Fruit fly (Drosophila melanogaster) whole organism, embryonic: ENCODE results near the gene Trs20.
A peak's percentile ranks its signal among the peaks of the same experiment; 100 is the strongest.

Experiments used
- Atf-2 ChIP-seq: fragments of 200-800 bp; sonication (Bioruptor generic); optimal IDR thresholded peaks from 2 replicates; lab custom pipeline; 2016; ENCODE audit warnings: missing biosample characterization, missing genetic modification characterization
- Bteb2 ChIP-seq: fragments of 200-800 bp; sonication (Bioruptor generic); optimal IDR thresholded peaks from 2 replicates; lab custom pipeline; 2016; ENCODE audit warnings: missing biosample characterization, missing genetic modification characterization
- CG10959 ChIP-seq: fragments of 200-800 bp; sonication (Bioruptor generic); IDR thresholded peaks from 2 replicates; pipeline ENCODE4 v1.3.6; 2022; ENCODE audit warnings: missing biosample characterization, missing genetic modification characterization
- CG11456 ChIP-seq: fragments of 200-800 bp; sonication (Bioruptor generic); IDR thresholded peaks from 3 replicates; pipeline ENCODE4 v1.3.6; 2022; ENCODE audit warnings: missing biosample characterization, missing genetic modification characterization
- CG12155 ChIP-seq: fragments of 200-800 bp; sonication (Bioruptor generic); optimal IDR thresholded peaks from 3 replicates; lab custom pipeline; 2016; ENCODE audit warnings: missing biosample characterization, missing genetic modification characterization
- CG14710 ChIP-seq: fragments of 200-800 bp; sonication (Bioruptor generic); optimal IDR thresholded peaks from 3 replicates; lab custom pipeline; 2019; ENCODE audit warnings: missing biosample characterization, mild to moderate bottlenecking, missing genetic modification characterization, moderate library complexity
- CG15601 ChIP-seq: fragments of 200-800 bp; sonication (Bioruptor generic); optimal IDR thresholded peaks from 3 replicates; lab custom pipeline; 2019; ENCODE audit warnings: missing biosample characterization, mild to moderate bottlenecking, missing genetic modification characterization, moderate library complexity
- CG16815 ChIP-seq: fragments of 200-800 bp; sonication (Bioruptor generic); optimal IDR thresholded peaks from 3 replicates; lab custom pipeline; 2017; ENCODE audit warnings: missing biosample characterization, mild to moderate bottlenecking, missing genetic modification characterization
- CG17568 ChIP-seq: fragments of 200-800 bp; sonication (Bioruptor generic); optimal IDR thresholded peaks from 2 replicates; lab custom pipeline; 2018; ENCODE audit warnings: missing biosample characterization, mild to moderate bottlenecking, missing genetic modification characterization, moderate library complexity
- CG17802 ChIP-seq: fragments of 200-800 bp; sonication (Bioruptor generic); optimal IDR thresholded peaks from 2 replicates; lab custom pipeline; 2018; ENCODE audit warnings: missing biosample characterization, mild to moderate bottlenecking, missing genetic modification characterization, moderate library complexity
- CG2712 ChIP-seq: fragments of 200-800 bp; optimal IDR thresholded peaks from 3 replicates; lab custom pipeline; 2019; ENCODE audit warnings: missing biosample characterization, mild to moderate bottlenecking, missing genetic modification characterization, moderate library complexity
- CG4282 ChIP-seq: fragments of 200-800 bp; sonication (Bioruptor generic); optimal IDR thresholded peaks from 2 replicates; lab custom pipeline; 2016; ENCODE audit warnings: missing biosample characterization, missing genetic modification characterization
- CG43689 ChIP-seq: fragments of 200-800 bp; sonication (Bioruptor generic); IDR thresholded peaks from 2 replicates; pipeline ENCODE4 v1.3.6; 2022; ENCODE audit warnings: missing biosample characterization, missing genetic modification characterization
- CG4820 ChIP-seq: fragments of 200-800 bp; sonication (Bioruptor generic); optimal IDR thresholded peaks from 3 replicates; lab custom pipeline; 2016; ENCODE audit warnings: missing biosample characterization, missing genetic modification characterization
- CG4854 ChIP-seq: fragments of 200-800 bp; sonication (Bioruptor generic); optimal IDR thresholded peaks from 2 replicates; lab custom pipeline; 2016; ENCODE audit warnings: missing biosample characterization, missing genetic modification characterization, inconsistent platforms
- CG6765 ChIP-seq: fragments of 200-800 bp; sonication (Bioruptor generic); optimal IDR thresholded peaks from 3 replicates; lab custom pipeline; 2017; ENCODE audit warnings: missing biosample characterization, mild to moderate bottlenecking, missing genetic modification characterization
- CG7372 ChIP-seq: fragments of 200-800 bp; sonication (Bioruptor generic); IDR thresholded peaks from 2 replicates; pipeline ENCODE4 v1.3.6; 2022; ENCODE audit warnings: missing biosample characterization, missing genetic modification characterization
- CG8290 ChIP-seq, 3 experiments: fragments of 200-800 bp; sonication (Bioruptor generic); optimal IDR thresholded peaks; 2 replicates each; lab custom pipeline; 2016 to 2019; ENCODE audit warnings: missing biosample characterization in 3 of 3, missing genetic modification characterization in 3 of 3, mild to moderate bottlenecking in 2 of 3, moderate library complexity in 1 of 3
- D19A ChIP-seq: fragments of 200-800 bp; optimal IDR thresholded peaks from 3 replicates; lab custom pipeline; 2019; ENCODE audit warnings: missing biosample characterization, mild to moderate bottlenecking, missing genetic modification characterization, moderate library complexity
- D19B ChIP-seq: fragments of 200-800 bp; sonication (Bioruptor generic); optimal IDR thresholded peaks from 2 replicates; lab custom pipeline; 2017; ENCODE audit warnings: missing biosample characterization, mild to moderate bottlenecking, missing genetic modification characterization
- ERR ChIP-seq: fragments of 200-800 bp; sonication (Bioruptor generic); optimal IDR thresholded peaks from 2 replicates; lab custom pipeline; 2016; ENCODE audit warnings: missing biosample characterization, missing genetic modification characterization
- Hand ChIP-seq: fragments of 200-800 bp; sonication (Bioruptor generic); optimal IDR thresholded peaks from 2 replicates; lab custom pipeline; 2017; ENCODE audit warnings: mild to moderate bottlenecking, missing biosample characterization, missing genetic modification reagents, missing genetic modification characterization
- MTF-1 ChIP-seq: fragments of 200-800 bp; sonication (Bioruptor generic); optimal IDR thresholded peaks from 2 replicates; lab custom pipeline; 2018; ENCODE audit warnings: missing biosample characterization, mild to moderate bottlenecking, missing genetic modification characterization, borderline replicate concordance
- Nf-YA ChIP-seq: fragments of 200-800 bp; sonication (Bioruptor generic); IDR thresholded peaks from 2 replicates; pipeline ENCODE4 v1.3.6; 2022; ENCODE audit warnings: missing biosample characterization, missing genetic modification characterization
- Nf-YC ChIP-seq: fragments of 200-800 bp; optimal IDR thresholded peaks from 3 replicates; lab custom pipeline; 2019; ENCODE audit warnings: missing biosample characterization, mild to moderate bottlenecking, missing genetic modification characterization, moderate library complexity
- Scr ChIP-seq: fragments of 200-800 bp; sonication (Bioruptor generic); IDR thresholded peaks from 2 replicates; pipeline ENCODE4 v1.3.6; 2022; ENCODE audit warnings: missing biosample characterization, missing genetic modification characterization; ENCODE audit not compliant: partially characterized antibody
- Sox100B ChIP-seq: fragments of 200-800 bp; sonication (Bioruptor generic); optimal IDR thresholded peaks from 3 replicates; lab custom pipeline; 2018; ENCODE audit warnings: missing biosample characterization, mild to moderate bottlenecking, missing genetic modification characterization
- Taf1 ChIP-seq: fragments of 200-800 bp; sonication (Bioruptor generic); IDR thresholded peaks from 2 replicates; pipeline ENCODE4 v1.3.6; 2022; ENCODE audit warnings: missing biosample characterization, missing genetic modification characterization
- Trl ChIP-seq, 3 experiments: fragments of >200 bp in 2 of 3; fragments of 200-800 bp in 1 of 3; sonication (Bioruptor generic) in 1 of 3; optimal IDR thresholded peaks; 2 replicates in 1 of 3; 3 replicates in 2 of 3; lab custom pipeline; 2016 to 2017; ENCODE audit warnings: missing biosample characterization in 1 of 3, missing genetic modification characterization in 1 of 3
- abd-A ChIP-seq: fragments of 200-800 bp; sonication (Bioruptor generic); optimal IDR thresholded peaks from 3 replicates; lab custom pipeline; 2019; ENCODE audit warnings: missing biosample characterization, mild to moderate bottlenecking, missing genetic modification characterization, moderate library complexity
- amos ChIP-seq: fragments of 200-800 bp; sonication (Bioruptor generic); IDR thresholded peaks from 2 replicates; pipeline ENCODE4 v1.3.6; 2022; ENCODE audit warnings: missing biosample characterization, missing genetic modification characterization; ENCODE audit not compliant: partially characterized antibody
- bigmax ChIP-seq: fragments of 200-800 bp; sonication (Bioruptor generic); optimal IDR thresholded peaks from 2 replicates; lab custom pipeline; 2018; ENCODE audit warnings: missing biosample characterization, mild to moderate bottlenecking, missing genetic modification characterization
- bowl ChIP-seq: fragments of 200-800 bp; sonication (Bioruptor generic); IDR thresholded peaks from 2 replicates; pipeline ENCODE4 v1.3.6; 2022; ENCODE audit warnings: missing biosample characterization, missing genetic modification characterization
- chinmo ChIP-seq: fragments of 200-800 bp; sonication (Bioruptor generic); IDR thresholded peaks from 4 replicates; pipeline ENCODE4 v1.3.6; 2022; ENCODE audit warnings: missing biosample characterization, missing genetic modification characterization; ENCODE audit not compliant: partially characterized antibody
- ci ChIP-seq: fragments of 200-800 bp; sonication (Bioruptor generic); IDR thresholded peaks from 3 replicates; pipeline ENCODE4 v1.3.6; 2022; ENCODE audit warnings: missing biosample characterization, missing genetic modification characterization
- crol ChIP-seq: fragments of 200-800 bp; sonication (Bioruptor generic); IDR thresholded peaks from 2 replicates; pipeline ENCODE4 v1.3.6; 2022; ENCODE audit warnings: missing biosample characterization, missing genetic modification characterization
- maf-S ChIP-seq: fragments of 200-800 bp; sonication (Bioruptor generic); optimal IDR thresholded peaks from 2 replicates; lab custom pipeline; 2016; ENCODE audit warnings: missing biosample characterization, missing genetic modification characterization
- nerfin-1 ChIP-seq: fragments of 200-800 bp; sonication (Bioruptor generic); optimal IDR thresholded peaks from 3 replicates; lab custom pipeline; 2019; ENCODE audit warnings: missing biosample characterization, mild to moderate bottlenecking, missing genetic modification characterization, moderate library complexity
- odd ChIP-seq: fragments of 200-800 bp; sonication (Bioruptor generic); optimal IDR thresholded peaks from 2 replicates; lab custom pipeline; 2017; ENCODE audit warnings: missing biosample characterization, mild to moderate bottlenecking, missing genetic modification characterization
- pan ChIP-seq, 4 experiments: fragments of >200 bp in 3 of 4; fragments of 200-800 bp in 1 of 4; sonication (Bioruptor generic) in 1 of 4; optimal IDR thresholded peaks in 3 of 4; IDR thresholded peaks in 1 of 4; 2 replicates each; pipeline versions ENCODE4 v1.3.6 to Lab custom; 2017 to 2022; ENCODE audit warnings: missing biosample characterization in 2 of 4, missing genetic modification characterization in 2 of 4, mixed read lengths in 1 of 4
- pzg ChIP-seq: fragments of 200-800 bp; sonication (Bioruptor generic); optimal IDR thresholded peaks from 3 replicates; lab custom pipeline; 2018; ENCODE audit warnings: missing biosample characterization, mild to moderate bottlenecking, missing genetic modification characterization, moderate library complexity
- rib ChIP-seq: fragments of 200-800 bp; sonication (Bioruptor generic); IDR thresholded peaks from 2 replicates; pipeline ENCODE4 v1.3.6; 2022; ENCODE audit warnings: missing biosample characterization, missing genetic modification characterization
- schlank ChIP-seq: fragments of 200-800 bp; sonication (Bioruptor generic); optimal IDR thresholded peaks from 2 replicates; lab custom pipeline; 2018; ENCODE audit warnings: missing biosample characterization, mild to moderate bottlenecking, missing genetic modification characterization
- scrt ChIP-seq: fragments of 200-800 bp; sonication (Bioruptor generic); optimal IDR thresholded peaks from 2 replicates; lab custom pipeline; 2018; ENCODE audit warnings: missing biosample characterization, mild to moderate bottlenecking, missing genetic modification characterization, moderate library complexity
- sd ChIP-seq: fragments of 200-800 bp; sonication (Bioruptor generic); optimal IDR thresholded peaks from 3 replicates; lab custom pipeline; 2018; ENCODE audit warnings: missing biosample characterization, mild to moderate bottlenecking, missing genetic modification characterization, moderate library complexity
- seq ChIP-seq: fragments of 200-800 bp; sonication (Bioruptor generic); IDR thresholded peaks from 2 replicates; pipeline ENCODE4 v1.3.6; 2022; ENCODE audit warnings: missing biosample characterization, missing genetic modification characterization
- shn ChIP-seq: fragments of 200-800 bp; sonication (Bioruptor generic); optimal IDR thresholded peaks from 3 replicates; lab custom pipeline; 2016; ENCODE audit warnings: missing biosample characterization, missing genetic modification characterization
- tap ChIP-seq: fragments of 200-800 bp; optimal IDR thresholded peaks from 3 replicates; lab custom pipeline; 2019; ENCODE audit warnings: missing biosample characterization, mild to moderate bottlenecking, missing genetic modification characterization, moderate library complexity
- ttk ChIP-seq: fragments of 200-800 bp; sonication (Bioruptor generic); IDR thresholded peaks from 2 replicates; pipeline ENCODE4 v2.1.2; 2022; ENCODE audit warnings: missing biosample characterization, missing genetic modification characterization
- unpg ChIP-seq: fragments of 200-800 bp; sonication (Bioruptor generic); optimal IDR thresholded peaks from 3 replicates; lab custom pipeline; 2018; ENCODE audit warnings: missing biosample characterization, mild to moderate bottlenecking, missing genetic modification characterization, moderate library complexity

Gene Trs20

dm6 chr3L:16172809-16173276 is 41.4 kb upstream of the Trs20 start (continued):
- TF ChIP-seq ERR (GFP tag; lab: Kevin White, UChicago) (no peak), tap (no peak), bowl (no peak), CG4854 (GFP tag; lab: Kevin White, UChicago) (no peak), CG10959 (no peak), schlank (tag; lab: Kevin White, UChicago) (no peak), CG2712 (tag; lab: Kevin White, UChicago) (peak; percentile 56), MTF-1 (no peak), CG12155 (GFP tag; lab: Kevin White, UChicago) (no peak), CG4820 (GFP tag; lab: Kevin White, UChicago) (no peak), chinmo (no peak), pzg (GFP tag; lab: Kevin White, UChicago) (no peak), Hand (GFP tag; lab: Kevin White, UChicago) (no peak), CG15601 (tag; lab: Kevin White, UChicago) (peak; percentile 30), sd (no peak), CG4282 (GFP tag; lab: Kevin White, UChicago) (no peak), ttk (GFP tag; lab: Robert Waterston, UW) (no peak), pan (optimal IDR thresholded peaks at IDR 0.05; lab: Kevin White, UChicago) (no peak), pan (GFP tag; optimal IDR thresholded peaks at IDR 0.05 in 1 of 2, IDR thresholded peaks at IDR 0.05 in 1 of 2) (no peak), scrt (GFP tag; lab: Kevin White, UChicago) (no peak), unpg (GFP tag; lab: Kevin White, UChicago) (peak; percentile 17), amos (GFP tag; lab: Robert Waterston, UW) (no peak), odd (GFP tag; lab: Kevin White, UChicago) (peak; percentile 31), CG17568 (no peak), CG43689 (GFP tag; lab: Robert Waterston, UW) (no peak), CG6765 (GFP tag; lab: Kevin White, UChicago) (peak; percentile 16), Nf-YC (tag; lab: Kevin White, UChicago) (peak; percentile 6), Nf-YA (GFP tag; lab: Robert Waterston, UW) (no peak), Sox100B (GFP tag; lab: Kevin White, UChicago) (peak; percentile 59), maf-S (GFP tag; lab: Kevin White, UChicago) (no peak), nerfin-1 (tag; lab: Kevin White, UChicago) (peak; percentile 0), bigmax (GFP tag; lab: Kevin White, UChicago) (no peak), D19B (GFP tag; lab: Kevin White, UChicago) (no peak), Bteb2 (GFP tag; lab: Kevin White, UChicago) (no peak)

dm6 chr3L:16172381-16172780 is 40.9 kb upstream of the Trs20 start:
- no peak for TF ChIP-seq CG14710
- peak; percentile 30 for TF ChIP-seq abd-A
- 0 out of 2 replicates have a peak, but pooled peaks have one; percentile 35 for TF ChIP-seq seq
- no peak for TF ChIP-seq CG17802 (tag; lab: Kevin White, UChicago)
- no peak for TF ChIP-seq Atf-2 (GFP tag; lab: Kevin White, UChicago)
- TF ChIP-seq CG11456 (GFP tag; lab: Robert Waterston, UW), result no peak
- TF ChIP-seq CG16815 (GFP tag; lab: Kevin White, UChicago), result no peak
- TF ChIP-seq ci (GFP tag; lab: Robert Waterston, UW), result 0 out of 3 replicates have a peak, but pooled peaks have one; percentile 22
- TF ChIP-seq Trl (optimal IDR thresholded peaks at IDR 0.05; lab: Kevin White, UChicago), result peak in 1 of 2 experiments; percentile 18
- no peak for TF ChIP-seq Trl (GFP tag; optimal IDR thresholded peaks at IDR 0.05; lab: Kevin White, UChicago)
- no peak for TF ChIP-seq Scr (GFP tag; lab: Robert Waterston, UW)
- no peak for TF ChIP-seq Taf1 (GFP tag; lab: Robert Waterston, UW)
- no peak for TF ChIP-seq D19A (tag; lab: Kevin White, UChicago)
- peak; percentile 85 for TF ChIP-seq crol (GFP tag; lab: Robert Waterston, UW)
- no peak for TF ChIP-seq rib (GFP tag; lab: Robert Waterston, UW)
- TF ChIP-seq CG8290 (GFP tag; optimal IDR thresholded peaks at IDR 0.05; lab: Kevin White, UChicago), result no peak
- peak in 1 of 2 experiments; percentile 6 for TF ChIP-seq CG8290 (tag; optimal IDR thresholded peaks at IDR 0.05; lab: Kevin White, UChicago)
- TF ChIP-seq CG7372 (GFP tag; lab: Robert Waterston, UW), result no peak
- TF ChIP-seq shn (GFP tag; lab: Kevin White, UChicago), result no peak
